Comparison of ENCODE assay signal across 1 fruit fly cellular context in genomic region chr3R:14031531-14032414, dm6.
TF ChIP-seq lines count a peak whose summit lies in the region.

TSS of gene rdx (minus strand) at chr3R:14032057.
TSS of gene CG3061 (plus strand) at chr3R:14032371.

TF ChIP-seq in whole organism, embryonic, 481 proteins besides CTCF, POLR2A, EP300 and RAD21 (continued from another document):
- TF ChIP-seq YL-1 (GFP tag; optimal IDR thresholded peaks at IDR 0.05; lab: Kevin White, UChicago) (peak; percentile 60), CG10321 (GFP tag; IDR thresholded peaks at IDR 0.05; lab: Robert Waterston, UW) (no peak), Doc3 (GFP tag; IDR thresholded peaks at IDR 0.05; lab: Robert Waterston, UW; ENCODE audit: partially characterized antibody) (no peak), Abd-B (GFP tag; optimal IDR thresholded peaks at IDR 0.05; lab: Kevin White, UChicago) (peak; percentile 81), CG10654 (GFP tag; optimal IDR thresholded peaks at IDR 0.05; lab: Kevin White, UChicago) (peak; percentile 45), nmo (GFP tag; optimal IDR thresholded peaks at IDR 0.05; lab: Kevin White, UChicago) (peak; percentile 86), sc (optimal IDR thresholded peaks at IDR 0.05; lab: Kevin White, UChicago) (no peak), sc (GFP tag; optimal IDR thresholded peaks at IDR 0.05; lab: Kevin White, UChicago) (peak; percentile 20), CG18619 (GFP tag; optimal IDR thresholded peaks at IDR 0.05; lab: Kevin White, UChicago) (peak; percentile 40), trh (GFP tag; optimal IDR thresholded peaks at IDR 0.05; lab: Kevin White, UChicago) (no peak), Doc2 (GFP tag; IDR thresholded peaks at IDR 0.05; lab: Robert Waterston, UW) (no peak), CG10543 (GFP tag; optimal IDR thresholded peaks at IDR 0.05; lab: Kevin White, UChicago) (peak; percentile 86), scrt (GFP tag; optimal IDR thresholded peaks at IDR 0.05; lab: Kevin White, UChicago) (peak; percentile 34), CG10147 (GFP tag; optimal IDR thresholded peaks at IDR 0.05; lab: Kevin White, UChicago) (peak; percentile 59), CG15601 (tag; optimal IDR thresholded peaks at IDR 0.05; lab: Kevin White, UChicago) (peak; percentile 63), abd-A (tag; optimal IDR thresholded peaks at IDR 0.05; lab: Kevin White, UChicago) (peak; percentile 9), CG9727 (GFP tag; optimal IDR thresholded peaks at IDR 0.05; lab: Kevin White, UChicago) (peak; percentile 65), Trl (optimal IDR thresholded peaks at IDR 0.05; lab: Kevin White, UChicago) (peak in 1 of 2 experiments; percentile 21), Trl (GFP tag; optimal IDR thresholded peaks at IDR 0.05; lab: Kevin White, UChicago) (no peak), CG7839 (tag; optimal IDR thresholded peaks at IDR 0.05; lab: Kevin White, UChicago) (peak; percentile 74), dmrt11E (tag; optimal IDR thresholded peaks at IDR 0.05; lab: Kevin White, UChicago) (peak; percentile 60), Hr3 (GFP tag; optimal IDR thresholded peaks at IDR 0.05; lab: Kevin White, UChicago) (peak; percentile 78), Scr (GFP tag; IDR thresholded peaks at IDR 0.05; lab: Robert Waterston, UW; ENCODE audit: partially characterized antibody) (peak; percentile 38; the same call in 1 of the 2 replicates), CG4328 (GFP tag; optimal IDR thresholded peaks at IDR 0.05; lab: Kevin White, UChicago) (peak; percentile 51), sisA (GFP tag; IDR thresholded peaks at IDR 0.05; lab: Robert Waterston, UW) (peak; percentile 28; the same call in 1 of the 2 replicates), CG4404 (GFP tag; IDR thresholded peaks at IDR 0.05; lab: Robert Waterston, UW) (no peak; the same call in 1 of the 2 replicates), NFAT (GFP tag; IDR thresholded peaks at IDR 0.05; lab: Robert Waterston, UW) (peak; percentile 33; the same call in 1 of the 2 replicates), cg (GFP tag; optimal IDR thresholded peaks at IDR 0.05; lab: Kevin White, UChicago) (peak; percentile 99), CG12659 (GFP tag; optimal IDR thresholded peaks at IDR 0.05; lab: Kevin White, UChicago) (peak; percentile 82), Sry-β (GFP tag; optimal IDR thresholded peaks at IDR 0.05; lab: Kevin White, UChicago) (peak; percentile 98), CG12155 (GFP tag; optimal IDR thresholded peaks at IDR 0.05; lab: Kevin White, UChicago) (peak; percentile 60), CG17186 (GFP tag; optimal IDR thresholded peaks at IDR 0.05; lab: Kevin White, UChicago) (no peak), CG10209 (GFP tag; optimal IDR thresholded peaks at IDR 0.05; lab: Kevin White, UChicago) (peak; percentile 73), croc (GFP tag; conservative IDR thresholded peaks at IDR 0.05; lab: Robert Waterston, UW) (peak; percentile 40; the same call in 1 of the 3 replicates), Dll (GFP tag; IDR thresholded peaks at IDR 0.05; lab: Robert Waterston, UW; ENCODE audit: partially characterized antibody) (no peak), Dek (tag; optimal IDR thresholded peaks at IDR 0.05; lab: Kevin White, UChicago) (peak; percentile 75), CG31365 (tag; optimal IDR thresholded peaks at IDR 0.05; lab: Kevin White, UChicago) (no peak), crp (GFP tag; optimal IDR thresholded peaks at IDR 0.05; lab: Kevin White, UChicago) (peak in 1 of 2 experiments; percentile 76), CG11247 (GFP tag; IDR thresholded peaks at IDR 0.05; lab: Robert Waterston, UW) (no peak), CG31441 (GFP tag; IDR thresholded peaks at IDR 0.05; lab: Robert Waterston, UW) (peak; percentile 74), Xrp1 (GFP tag; IDR thresholded peaks at IDR 0.05; lab: Robert Waterston, UW) (peak; percentile 54; the same call in 1 of the 2 replicates), gem (tag; optimal IDR thresholded peaks at IDR 0.05; lab: Kevin White, UChicago) (peak; percentile 80), Sox102F (GFP tag; optimal IDR thresholded peaks at IDR 0.05; lab: Kevin White, UChicago) (peak; percentile 57), Nf-YB (GFP tag; optimal IDR thresholded peaks at IDR 0.05; lab: Kevin White, UChicago) (peak; percentile 10), danr (GFP tag; IDR thresholded peaks at IDR 0.05; lab: Robert Waterston, UW) (0 out of 2 replicates have a peak, but pooled peaks have one; percentile 6), Sox100B (GFP tag; optimal IDR thresholded peaks at IDR 0.05; lab: Kevin White, UChicago) (peak; percentile 68), Meics (GFP tag; optimal IDR thresholded peaks at IDR 0.05; lab: Kevin White, UChicago) (peak; percentile 67), slbo (GFP tag; IDR thresholded peaks at IDR 0.05; lab: Robert Waterston, UW) (peak; percentile 75), psq (GFP tag; optimal IDR thresholded peaks at IDR 0.05; lab: Kevin White, UChicago) (no peak), dpn (GFP tag; optimal IDR thresholded peaks at IDR 0.05; lab: Kevin White, UChicago) (peak in 1 of 2 experiments; percentile 48), CG7556 (GFP tag; optimal IDR thresholded peaks at IDR 0.05; lab: Kevin White, UChicago) (peak; percentile 54)
